Worm (Caenorhabditis elegans) whole organism, young adult: Measurements from ENCODE around the gene pgl-3.

ENCODE experiments used
- B0035.1 ChIP-seq: sonication (generic microtip); optimal IDR thresholded peaks from 2 replicates; lab custom pipeline; 2016; ENCODE audit warnings: missing genetic modification characterization, mild to moderate bottlenecking, missing compliant biosample characterization, missing genotype, missing genetic modification reagents
- B0261.1 ChIP-seq: sonication (generic microtip); optimal IDR thresholded peaks from 2 replicates; lab custom pipeline; 2016; ENCODE audit warnings: mild to moderate bottlenecking, missing genetic modification characterization, moderate library complexity, missing compliant biosample characterization
- D2030.7 ChIP-seq: fragments of 200-800 bp; sonication (Bioruptor generic); IDR thresholded peaks from 2 replicates; pipeline ENCODE4 v1.3.6; 2022; ENCODE audit warnings: missing genetic modification reagents, missing genetic modification characterization, missing compliant biosample characterization
- F22D6.2 ChIP-seq: sonication (generic microtip); optimal IDR thresholded peaks from 2 replicates; lab custom pipeline; 2016; ENCODE audit warnings: mild to moderate bottlenecking, missing genetic modification characterization, missing compliant biosample characterization
- K11D2.4 ChIP-seq: fragments of 200-800 bp; sonication (Bioruptor generic); IDR thresholded peaks from 2 replicates; pipeline ENCODE4 v1.3.6; 2022; ENCODE audit warnings: missing genetic modification reagents, missing genetic modification characterization, missing compliant biosample characterization
- K12H6.12 ChIP-seq: fragments of 200-800 bp; sonication (Bioruptor generic); optimal IDR thresholded peaks from 2 replicates; lab custom pipeline; 2018; ENCODE audit warnings: mild to moderate bottlenecking, missing genetic modification characterization, missing compliant biosample characterization
- Y56A3A.18 ChIP-seq: fragments of 200-800 bp; sonication (Bioruptor generic); IDR thresholded peaks from 2 replicates; pipeline ENCODE4 v1.3.6; 2022; ENCODE audit warnings: missing genetic modification reagents, missing genetic modification characterization, missing compliant biosample characterization
- Y67H2A.10 ChIP-seq: fragments of 200-800 bp; sonication (Bioruptor generic); conservative IDR thresholded peaks from 2 replicates; pipeline ENCODE4 v1.3.6; 2022; ENCODE audit warnings: missing genetic modification reagents, missing genetic modification characterization, missing compliant biosample characterization
- Y79H2A.3 ChIP-seq: fragments of 200-800 bp; sonication (Bioruptor generic); conservative IDR thresholded peaks from 2 replicates; pipeline ENCODE4 v1.3.6; 2022; ENCODE audit warnings: missing genetic modification reagents, missing genetic modification characterization, missing compliant biosample characterization
- Y95B8A.8 ChIP-seq: fragments of 200-800 bp; sonication (Bioruptor generic); IDR thresholded peaks from 2 replicates; pipeline ENCODE4 v1.3.6; 2022; ENCODE audit warnings: missing genetic modification reagents, missing genetic modification characterization, missing compliant biosample characterization
- akir-1 ChIP-seq: fragments of 200-800 bp; sonication (Bioruptor generic); optimal IDR thresholded peaks from 2 replicates; lab custom pipeline; 2018; ENCODE audit warnings: mild to moderate bottlenecking, missing genetic modification characterization, moderate library complexity, missing compliant biosample characterization
- athp-1 ChIP-seq: sonication (generic microtip); optimal IDR thresholded peaks from 2 replicates; lab custom pipeline; 2017; ENCODE audit warnings: mild to moderate bottlenecking, missing genetic modification characterization, missing compliant biosample characterization
- attf-6 ChIP-seq: fragments of 200-800 bp; sonication (Bioruptor generic); IDR thresholded peaks from 2 replicates; pipeline ENCODE4 v1.3.6; 2022; ENCODE audit warnings: missing genetic modification reagents, missing genetic modification characterization, missing compliant biosample characterization
- ceh-100 ChIP-seq: fragments of 200-800 bp; sonication (Bioruptor generic); IDR thresholded peaks from 2 replicates; pipeline ENCODE4 v1.3.6; 2022; ENCODE audit warnings: missing genetic modification reagents, missing genetic modification characterization, missing compliant biosample characterization
- ceh-91 ChIP-seq: fragments of 200-800 bp; sonication (Bioruptor generic); IDR thresholded peaks from 2 replicates; pipeline ENCODE4 v1.3.6; 2022; ENCODE audit warnings: missing genetic modification reagents, missing genetic modification characterization, missing compliant biosample characterization
- egrh-3 ChIP-seq: fragments of 200-800 bp; sonication (Bioruptor generic); IDR thresholded peaks from 2 replicates; pipeline ENCODE4 v1.3.6; 2022; ENCODE audit warnings: missing genetic modification reagents, missing genetic modification characterization, missing compliant biosample characterization
- ekl-4 ChIP-seq: fragments of 200-800 bp; sonication (Bioruptor generic); IDR thresholded peaks from 2 replicates; pipeline ENCODE4 v1.3.6; 2022; ENCODE audit warnings: missing genetic modification reagents, missing genetic modification characterization, missing compliant biosample characterization
- fkh-3 ChIP-seq: sonication (generic microtip); optimal IDR thresholded peaks from 2 replicates; lab custom pipeline; 2016; ENCODE audit warnings: mild to moderate bottlenecking, missing genetic modification characterization, missing compliant biosample characterization
- gei-17 ChIP-seq: fragments of 200-800 bp; sonication (Bioruptor generic); optimal IDR thresholded peaks from 2 replicates; lab custom pipeline; 2018; ENCODE audit warnings: mild to moderate bottlenecking, missing genetic modification characterization, missing compliant biosample characterization
- him-1 ChIP-seq: sonication (generic microtip); optimal IDR thresholded peaks from 2 replicates; lab custom pipeline; 2016; ENCODE audit warnings: missing genotype, missing genetic modification reagents, missing genetic modification characterization, missing compliant biosample characterization
- hlh-26 ChIP-seq: fragments of 200-800 bp; sonication (Bioruptor generic); conservative IDR thresholded peaks from 2 replicates; pipeline ENCODE4 v1.3.6; 2022; ENCODE audit warnings: missing genetic modification reagents, missing genetic modification characterization, missing compliant biosample characterization
- hmg-20 ChIP-seq: fragments of 200-800 bp; sonication (Bioruptor generic); IDR thresholded peaks from 2 replicates; pipeline ENCODE4 v1.3.6; 2022; ENCODE audit warnings: missing genetic modification reagents, missing genetic modification characterization, missing compliant biosample characterization
- hrde-1 ChIP-seq: sonication (generic microtip); optimal IDR thresholded peaks from 2 replicates; lab custom pipeline; 2016; ENCODE audit warnings: missing genetic modification characterization, mild to moderate bottlenecking, missing compliant biosample characterization, moderate library complexity, missing genotype, missing genetic modification reagents, borderline replicate concordance
- hsf-1 ChIP-seq: fragments of 200-800 bp; sonication (Bioruptor generic); IDR thresholded peaks from 2 replicates; pipeline ENCODE4 v1.3.6; 2022; ENCODE audit warnings: missing genetic modification reagents, missing genetic modification characterization, missing compliant biosample characterization
- lag-1 ChIP-seq: fragments of 200-800 bp; sonication (Bioruptor generic); IDR thresholded peaks from 2 replicates; pipeline ENCODE4 v1.3.6; 2022; ENCODE audit warnings: missing genetic modification reagents, missing genetic modification characterization, missing compliant biosample characterization
- let-526 ChIP-seq: fragments of 200-800 bp; sonication (Bioruptor generic); IDR thresholded peaks from 2 replicates; pipeline ENCODE4 v1.3.6; 2022; ENCODE audit warnings: missing genetic modification reagents, missing genetic modification characterization, missing compliant biosample characterization
- lin-26 ChIP-seq: fragments of 200-800 bp; sonication (Bioruptor generic); IDR thresholded peaks from 2 replicates; pipeline ENCODE4 v1.3.6; 2022; ENCODE audit warnings: missing genetic modification reagents, missing genetic modification characterization, missing compliant biosample characterization
- lin-35 ChIP-seq, 3 experiments: fragments of 150-350 bp in 2 of 3; sonication (generic microtip) in 1 of 3; optimal IDR thresholded peaks; 2 replicates each; lab custom pipeline; 2014 to 2018; ENCODE audit warnings: missing biosample characterization in 3 of 3, missing genetic modification characterization in 3 of 3, missing genetic modification reagents in 3 of 3
- lin-40 ChIP-seq: sonication (generic microtip); optimal IDR thresholded peaks from 2 replicates; lab custom pipeline; 2016; ENCODE audit warnings: missing genetic modification characterization, mild to moderate bottlenecking, missing compliant biosample characterization, missing genotype, missing genetic modification reagents
- lin-54 ChIP-seq: fragments of 200-800 bp; sonication (Bioruptor generic); optimal IDR thresholded peaks from 2 replicates; lab custom pipeline; 2018; ENCODE audit warnings: mild to moderate bottlenecking, missing genetic modification characterization, missing compliant biosample characterization
- madf-3 ChIP-seq: fragments of 200-800 bp; sonication (Bioruptor generic); IDR thresholded peaks from 2 replicates; pipeline ENCODE4 v1.3.6; 2022; ENCODE audit warnings: missing genetic modification reagents, missing genetic modification characterization, missing compliant biosample characterization
- mcd-1 ChIP-seq: fragments of 200-800 bp; sonication (Bioruptor generic); IDR thresholded peaks from 2 replicates; pipeline ENCODE4 v1.3.6; 2022; ENCODE audit warnings: missing genetic modification reagents, missing genetic modification characterization, missing compliant biosample characterization
- mxl-1 ChIP-seq: sonication (generic microtip); optimal IDR thresholded peaks from 2 replicates; lab custom pipeline; 2016; ENCODE audit warnings: missing genetic modification characterization, missing compliant biosample characterization
- nhr-120 ChIP-seq: fragments of 200-800 bp; sonication (Bioruptor generic); IDR thresholded peaks from 2 replicates; pipeline ENCODE4 v1.3.6; 2022; ENCODE audit warnings: missing genetic modification characterization, missing compliant biosample characterization
- nhr-179 ChIP-seq: sonication (generic microtip); optimal IDR thresholded peaks from 2 replicates; lab custom pipeline; 2016; ENCODE audit warnings: mild to moderate bottlenecking, missing genetic modification characterization, missing compliant biosample characterization
- nhr-27 ChIP-seq: fragments of 200-800 bp; sonication (Bioruptor generic); optimal IDR thresholded peaks from 2 replicates; lab custom pipeline; 2018; ENCODE audit warnings: mild to moderate bottlenecking, missing genetic modification characterization, moderate library complexity, missing compliant biosample characterization
- pha-4 ChIP-seq: fragments of 150-350 bp; sonication (generic microtip); optimal IDR thresholded peaks from 2 replicates; lab custom pipeline; 2014; ENCODE audit warnings: missing biosample characterization, missing genetic modification reagents, missing genetic modification characterization
- rcor-1 ChIP-seq: fragments of 200-800 bp; sonication (Bioruptor generic); IDR thresholded peaks from 2 replicates; pipeline ENCODE4 v1.3.6; 2022; ENCODE audit warnings: missing genetic modification reagents, missing genetic modification characterization, missing compliant biosample characterization
- sea-2 ChIP-seq: fragments of 200-800 bp; sonication (Bioruptor generic); IDR thresholded peaks from 2 replicates; pipeline ENCODE4 v1.3.6; 2022; ENCODE audit warnings: missing genetic modification characterization, missing compliant biosample characterization
- snpc-1.1 ChIP-seq: sonication (generic microtip); optimal IDR thresholded peaks from 2 replicates; lab custom pipeline; 2017; ENCODE audit warnings: missing genetic modification characterization, mild to moderate bottlenecking, missing compliant biosample characterization, antibody characterized with exemption, moderate library complexity, missing genotype, missing genetic modification reagents; ENCODE audit not compliant: insufficient read depth
- snpc-1.3 ChIP-seq: sonication (generic microtip); optimal IDR thresholded peaks from 2 replicates; lab custom pipeline; 2017; ENCODE audit warnings: missing genetic modification characterization, mild to moderate bottlenecking, missing compliant biosample characterization, antibody characterized with exemption, moderate library complexity, missing genotype, missing genetic modification reagents; ENCODE audit not compliant: insufficient read depth
- snpc-3.4 ChIP-seq: sonication (generic microtip); optimal IDR thresholded peaks from 2 replicates; lab custom pipeline; 2017; ENCODE audit warnings: missing genetic modification characterization, mild to moderate bottlenecking, missing compliant biosample characterization, antibody characterized with exemption, moderate library complexity, missing genotype, missing genetic modification reagents
- snpc-4 ChIP-seq, 5 experiments: fragments of 150-350 bp in 1 of 5; sonication (generic microtip) in 4 of 5; optimal IDR thresholded peaks; 2 replicates each; lab custom pipeline; 2014 to 2018; ENCODE audit warnings: missing genetic modification characterization in 5 of 5, missing biosample characterization in 3 of 5, antibody characterized with exemption in 2 of 5, mild to moderate bottlenecking in 2 of 5, missing compliant biosample characterization in 2 of 5, missing genotype in 2 of 5, moderate library complexity in 2 of 5, missing genetic modification reagents in 1 of 5
- sptf-2 ChIP-seq: fragments of 200-800 bp; sonication (Bioruptor generic); optimal IDR thresholded peaks from 2 replicates; lab custom pipeline; 2018; ENCODE audit warnings: mild to moderate bottlenecking, missing genetic modification characterization, missing compliant biosample characterization
- zfh-2 ChIP-seq: fragments of 200-800 bp; sonication (Bioruptor generic); conservative IDR thresholded peaks from 2 replicates; pipeline ENCODE4 v1.3.6; 2022; ENCODE audit warnings: missing genetic modification reagents, missing genetic modification characterization, missing compliant biosample characterization
- ztf-18 ChIP-seq: sonication (generic microtip); optimal IDR thresholded peaks from 2 replicates; lab custom pipeline; 2016; ENCODE audit warnings: missing genotype, mild to moderate bottlenecking, missing genetic modification characterization, missing compliant biosample characterization
- ztf-22 ChIP-seq: fragments of 200-800 bp; sonication (Bioruptor generic); optimal IDR thresholded peaks from 2 replicates; lab custom pipeline; 2018; ENCODE audit warnings: mild to moderate bottlenecking, missing genetic modification characterization, moderate library complexity, missing compliant biosample characterization
- ztf-6 ChIP-seq: fragments of 200-800 bp; sonication (Bioruptor generic); IDR thresholded peaks from 2 replicates; pipeline ENCODE4 v1.3.6; 2022; ENCODE audit warnings: missing genetic modification reagents, missing genetic modification characterization, missing compliant biosample characterization

The pgl-3 gene

DNA sequence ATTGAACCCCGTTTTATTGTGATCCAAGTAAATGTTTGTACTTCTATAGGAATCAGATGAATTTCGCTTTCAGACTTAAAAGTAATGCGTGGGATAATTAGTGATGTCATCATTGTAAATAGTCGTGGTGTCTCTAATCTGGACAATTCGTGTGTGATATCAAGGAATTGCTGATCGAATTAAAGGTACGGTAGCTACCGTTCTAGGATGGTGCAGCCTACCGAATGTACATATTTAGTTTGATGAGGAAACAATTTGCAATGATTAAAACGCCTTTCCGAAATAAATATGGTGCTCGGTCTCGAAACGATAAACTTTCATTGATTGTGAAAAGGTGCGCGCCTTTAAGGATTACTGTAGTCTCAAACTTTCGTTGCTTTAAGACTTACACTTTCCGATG, 2.8 kb downstream of the pgl-3 start (continued):
- TF ChIP-seq nhr-179 (tag; lab: Kevin White, UChicago) (no peak), snpc-3.4 (tag; lab: Kevin White, UChicago) (no peak), ceh-100 (GFP tag; lab: Robert Waterston, UW) (no peak), hsf-1 (GFP tag; lab: Robert Waterston, UW) (peak; percentile 74), ekl-4 (GFP tag; lab: Robert Waterston, UW) (peak; percentile 52; the same call in 1 of the 2 replicates), Y79H2A.3 (GFP tag; lab: Robert Waterston, UW) (no peak), F22D6.2 (tag; lab: Kevin White, UChicago) (no peak), ztf-22 (GFP tag; lab: Kevin White, UChicago) (no peak), lin-26 (GFP tag; lab: Robert Waterston, UW) (no peak), pha-4 (tag; lab: Kevin White, UChicago) (no peak), nhr-27 (tag; lab: Kevin White, UChicago) (no peak), akir-1 (GFP tag; lab: Kevin White, UChicago) (no peak), nhr-120 (no peak), fkh-3 (tag; lab: Kevin White, UChicago) (no peak), ztf-18 (tag; lab: Kevin White, UChicago) (no peak), sea-2 (GFP tag; lab: Robert Waterston, UW) (no peak), Y95B8A.8 (GFP tag; lab: Robert Waterston, UW) (0 out of 2 replicates have a peak, but pooled peaks have one; percentile 39), hlh-26 (no peak), D2030.7 (GFP tag; lab: Robert Waterston, UW) (no peak), lag-1 (GFP tag; lab: Robert Waterston, UW) (no peak), lin-35 (GFP tag; optimal IDR thresholded peaks at IDR 0.05; lab: Kevin White, UChicago) (peak in 1 of 3 experiments; percentile 17), lin-54 (GFP tag; lab: Kevin White, UChicago) (no peak), hmg-20 (GFP tag; lab: Robert Waterston, UW) (0 out of 2 replicates have a peak, but pooled peaks have one; percentile 3), ceh-91 (GFP tag; lab: Robert Waterston, UW) (no peak), K12H6.12 (tag; lab: Kevin White, UChicago) (no peak), zfh-2 (no peak), K11D2.4 (no peak), snpc-4 (GFP tag; optimal IDR thresholded peaks at IDR 0.05; lab: Kevin White, UChicago) (no peak), snpc-4 (tag; optimal IDR thresholded peaks at IDR 0.05; lab: Kevin White, UChicago) (no peak), gei-17 (GFP tag; lab: Kevin White, UChicago) (no peak), let-526 (GFP tag; lab: Robert Waterston, UW) (no peak), him-1 (peak; percentile 21), B0261.1 (tag; lab: Kevin White, UChicago) (no peak), egrh-3 (GFP tag; lab: Robert Waterston, UW) (no peak), attf-6 (peak; percentile 47; the same call in 1 of the 2 replicates), madf-3 (GFP tag; lab: Robert Waterston, UW) (peak; percentile 78; the same call in 1 of the 2 replicates), sptf-2 (GFP tag; lab: Kevin White, UChicago) (no peak), B0035.1 (tag; lab: Kevin White, UChicago) (no peak), hrde-1 (tag; lab: Kevin White, UChicago) (peak; percentile 10), Y56A3A.18 (GFP tag; lab: Robert Waterston, UW) (no peak), Y67H2A.10 (no peak), athp-1 (no peak), mxl-1 (no peak), rcor-1 (GFP tag; lab: Robert Waterston, UW) (peak; percentile 46; the same call in 1 of the 2 replicates), lin-40 (tag; lab: Kevin White, UChicago) (no peak), ztf-6 (GFP tag; lab: Robert Waterston, UW) (no peak), snpc-1.1 (tag; lab: Kevin White, UChicago) (no peak), mcd-1 (no peak), snpc-1.3 (no peak)
